Fruit fly (Drosophila melanogaster): Measurements from ENCODE around the gene SerRS-m.

dm6 chr3R:15293878-15294350 lies 46.6 kb upstream of the SerRS-m start:
- TF ChIP-seq Hr78 (GFP tag; optimal IDR thresholded peaks at IDR 0.05) (no peak), Myc (optimal IDR thresholded peaks at IDR 0.05) (no peak), Hr83 (GFP tag; optimal IDR thresholded peaks at IDR 0.05; ENCODE audit: poor library complexity, severe bottlenecking) (no peak), pan (optimal IDR thresholded peaks at IDR 0.05) (no peak), dmrt93B (GFP tag; optimal IDR thresholded peaks at IDR 0.05) (no peak), dsf (GFP tag; optimal IDR thresholded peaks at IDR 0.05; ENCODE audit: borderline replicate concordance) (no peak), jim (GFP tag; optimal IDR thresholded peaks at IDR 0.05) (no peak), rgr (GFP tag; optimal IDR thresholded peaks at IDR 0.05) (no peak), usp (GFP tag; optimal IDR thresholded peaks at IDR 0.05) (no peak), Mio (GFP tag; optimal IDR thresholded peaks at IDR 0.05) (no peak), fru (GFP tag; optimal IDR thresholded peaks at IDR 0.05) (no peak), h (GFP tag; optimal IDR thresholded peaks at IDR 0.05) (no peak)

Data from whole organism, wandering third instar larva.